Fruit fly (Drosophila melanogaster) whole organism, prepupa: ENCODE measurements around the gene CG42272.

Experiments used
- Blimp-1 ChIP-seq: fragments of 200-800 bp; sonication (Bioruptor generic); optimal IDR thresholded peaks from 3 replicates; lab custom pipeline; 2017; ENCODE audit warnings: missing biosample characterization, missing genetic modification characterization, mild to moderate bottlenecking, moderate library complexity, missing genetic modification reagents
- CG16779 ChIP-seq: fragments of 200-800 bp; sonication (Bioruptor generic); optimal IDR thresholded peaks from 3 replicates; lab custom pipeline; 2017; ENCODE audit warnings: missing biosample characterization, mild to moderate bottlenecking, missing genetic modification characterization
- CG3032 ChIP-seq: fragments of 200-800 bp; optimal IDR thresholded peaks from 2 replicates; lab custom pipeline; 2019; ENCODE audit warnings: missing biosample characterization, mild to moderate bottlenecking, missing genetic modification characterization, moderate library complexity
- CG6792 ChIP-seq: fragments of 200-800 bp; sonication (Bioruptor generic); optimal IDR thresholded peaks from 3 replicates; lab custom pipeline; 2016; ENCODE audit warnings: missing biosample characterization, missing genetic modification characterization
- Eip78C ChIP-seq: fragments of 200-800 bp; sonication (Bioruptor generic); peaks from one replicate; lab custom pipeline; 2016; ENCODE audit warnings: missing biosample characterization, missing genetic modification characterization
- Ets21C ChIP-seq: fragments of 200-800 bp; sonication (Bioruptor generic); optimal IDR thresholded peaks from 3 replicates; lab custom pipeline; 2016; ENCODE audit warnings: missing biosample characterization, missing genetic modification characterization
- Hr38 ChIP-seq: sonication (Bioruptor generic); optimal IDR thresholded peaks from 2 replicates; lab custom pipeline; 2016; ENCODE audit warnings: missing biosample characterization, missing genetic modification characterization
- Hr39 ChIP-seq: fragments of 200-800 bp; sonication (Bioruptor generic); optimal IDR thresholded peaks from 2 replicates; lab custom pipeline; 2016; ENCODE audit warnings: missing biosample characterization, missing genetic modification characterization
- Lpt ChIP-seq: fragments of 200-800 bp; sonication (Bioruptor generic); optimal IDR thresholded peaks from 3 replicates; lab custom pipeline; 2016; ENCODE audit warnings: missing biosample characterization, missing genetic modification characterization
- eg ChIP-seq: fragments of 200-800 bp; sonication (Bioruptor generic); IDR thresholded peaks from 3 replicates; pipeline ENCODE4 v1.3.6; 2022; ENCODE audit warnings: missing biosample characterization, missing genetic modification characterization
- net ChIP-seq: fragments of 200-800 bp; sonication (Bioruptor generic); optimal IDR thresholded peaks from 3 replicates; lab custom pipeline; 2016; ENCODE audit warnings: missing biosample characterization, missing genetic modification characterization
- salr ChIP-seq, 2 experiments: fragments of 200-800 bp; sonication (Bioruptor generic); optimal IDR thresholded peaks; 3 replicates each; lab custom pipeline; 2016 to 2018; ENCODE audit warnings: missing biosample characterization in 2 of 2, missing genetic modification characterization in 2 of 2, mild to moderate bottlenecking in 1 of 2

dm6 chr3L:5820793-5821192, 18.0 kb downstream of the CG42272 start:
- TF ChIP-seq eg (GFP tag; lab: Robert Waterston, UW), result no peak
- TF ChIP-seq salr (GFP tag; optimal IDR thresholded peaks at IDR 0.05; lab: Kevin White, UChicago), result no peak
- no peak for TF ChIP-seq Ets21C (GFP tag; lab: Kevin White, UChicago)
- TF ChIP-seq CG6792 (GFP tag; lab: Kevin White, UChicago), result no peak
- no peak for TF ChIP-seq CG3032 (tag; lab: Kevin White, UChicago)
- no peak for TF ChIP-seq Eip78C
- TF ChIP-seq Hr38 (GFP tag; lab: Kevin White, UChicago), result no peak
- TF ChIP-seq Lpt (GFP tag; lab: Kevin White, UChicago), result no peak
- no peak for TF ChIP-seq Hr39 (GFP tag; lab: Kevin White, UChicago)
- no peak for TF ChIP-seq CG16779 (tag; lab: Kevin White, UChicago)
- TF ChIP-seq net (GFP tag; lab: Kevin White, UChicago), result no peak
- TF ChIP-seq Blimp-1 (GFP tag; lab: Kevin White, UChicago), result no peak
